Worm (Caenorhabditis elegans) whole organism, late embryonic: ENCODE data around the gene idpp-6.

Source experiments
- C08G9.2 ChIP-seq: sonication (generic microtip); optimal IDR thresholded peaks from 2 replicates; lab custom pipeline; 2016; ENCODE audit warnings: mild to moderate bottlenecking, missing genetic modification characterization, moderate library complexity, missing compliant biosample characterization
- C38D4.7 ChIP-seq: fragments of 200-800 bp; sonication (Bioruptor generic); optimal IDR thresholded peaks from 2 replicates; lab custom pipeline; 2018; ENCODE audit warnings: mild to moderate bottlenecking, missing genetic modification characterization, moderate library complexity, missing compliant biosample characterization
- K02D7.2 ChIP-seq: sonication (generic microtip); optimal IDR thresholded peaks from 2 replicates; lab custom pipeline; 2017; ENCODE audit warnings: mild to moderate bottlenecking, missing genetic modification characterization, missing compliant biosample characterization
- T23F11.4 ChIP-seq: fragments of 200-800 bp; sonication (Bioruptor generic); optimal IDR thresholded peaks from 2 replicates; lab custom pipeline; 2018; ENCODE audit warnings: mild to moderate bottlenecking, missing genetic modification characterization, missing compliant biosample characterization
- Y22D7AL.16 ChIP-seq: sonication (generic microtip); optimal IDR thresholded peaks from 2 replicates; lab custom pipeline; 2016; ENCODE audit warnings: missing genetic modification characterization, missing compliant biosample characterization
- ama-1 ChIP-seq: fragments of 150-350 bp; optimal IDR thresholded peaks from 2 replicates; lab custom pipeline; 2014
- ceh-14 ChIP-seq: sonication (generic microtip); optimal IDR thresholded peaks from 2 replicates; lab custom pipeline; 2016; ENCODE audit warnings: missing genotype, missing genetic modification characterization, missing compliant biosample characterization
- ceh-19 ChIP-seq: fragments of 200-800 bp; sonication (Bioruptor generic); optimal IDR thresholded peaks from 2 replicates; lab custom pipeline; 2018; ENCODE audit warnings: mild to moderate bottlenecking, missing genetic modification characterization, missing compliant biosample characterization
- ceh-2 ChIP-seq: sonication (generic microtip); optimal IDR thresholded peaks from 2 replicates; lab custom pipeline; 2016; ENCODE audit warnings: missing genotype, missing genetic modification characterization, missing compliant biosample characterization
- ceh-22 ChIP-seq: sonication (generic microtip); optimal IDR thresholded peaks from 2 replicates; lab custom pipeline; 2017; ENCODE audit warnings: missing biosample characterization, missing genetic modification characterization
- ceh-30 ChIP-seq: fragments of 150-350 bp; optimal IDR thresholded peaks from 2 replicates; lab custom pipeline; 2014; ENCODE audit warnings: missing biosample characterization, missing genetic modification characterization
- ceh-34 ChIP-seq: sonication (generic microtip); optimal IDR thresholded peaks from 2 replicates; lab custom pipeline; 2016; ENCODE audit warnings: mild to moderate bottlenecking, missing genetic modification characterization, missing compliant biosample characterization
- ceh-45 ChIP-seq: fragments of 200-800 bp; sonication (Bioruptor generic); IDR thresholded peaks from 2 replicates; pipeline ENCODE4 v1.3.6; 2022; ENCODE audit warnings: missing genetic modification reagents, missing genetic modification characterization, missing compliant biosample characterization
- ceh-9 ChIP-seq: sonication (generic microtip); optimal IDR thresholded peaks from 2 replicates; lab custom pipeline; 2016; ENCODE audit warnings: mild to moderate bottlenecking, missing genetic modification characterization, inconsistent platforms, missing compliant biosample characterization
- dmd-4 ChIP-seq: sonication (generic microtip); optimal IDR thresholded peaks from 2 replicates; lab custom pipeline; 2016; ENCODE audit warnings: borderline replicate concordance, missing genetic modification characterization, missing compliant biosample characterization
- dve-1 ChIP-seq: sonication (generic microtip); optimal IDR thresholded peaks from 2 replicates; lab custom pipeline; 2017; ENCODE audit warnings: antibody characterized with exemption, mild to moderate bottlenecking, missing genetic modification characterization, missing compliant biosample characterization
- elt-2 ChIP-seq: sonication (generic microtip); optimal IDR thresholded peaks from 2 replicates; lab custom pipeline; 2016; ENCODE audit warnings: missing genetic modification reagents, missing genetic modification characterization, missing compliant biosample characterization
- elt-4 ChIP-seq: sonication (generic microtip); optimal IDR thresholded peaks from 2 replicates; lab custom pipeline; 2016; ENCODE audit warnings: missing genetic modification characterization, missing compliant biosample characterization
- eyg-1 ChIP-seq: sonication (generic microtip); optimal IDR thresholded peaks from 2 replicates; lab custom pipeline; 2016; ENCODE audit warnings: missing genotype, missing genetic modification characterization, missing compliant biosample characterization
- gmeb-2 ChIP-seq: sonication (generic microtip); optimal IDR thresholded peaks from 2 replicates; lab custom pipeline; 2016; ENCODE audit warnings: missing genetic modification characterization, inconsistent platforms, missing compliant biosample characterization
- hlh-13 ChIP-seq: fragments of 200-800 bp; sonication (Bioruptor generic); optimal IDR thresholded peaks from 2 replicates; lab custom pipeline; 2018; ENCODE audit warnings: mild to moderate bottlenecking, missing genetic modification characterization, missing compliant biosample characterization
- hlh-30 ChIP-seq: sonication (generic microtip); optimal IDR thresholded peaks from 2 replicates; lab custom pipeline; 2017; ENCODE audit warnings: antibody characterized with exemption, missing genetic modification characterization, missing compliant biosample characterization; ENCODE audit not compliant: insufficient read depth
- madf-2 ChIP-seq: sonication (generic microtip); optimal IDR thresholded peaks from 2 replicates; lab custom pipeline; 2017; ENCODE audit warnings: missing genetic modification characterization, missing compliant biosample characterization
- mec-3 ChIP-seq: sonication (generic microtip); optimal IDR thresholded peaks from 2 replicates; lab custom pipeline; 2016; ENCODE audit warnings: borderline replicate concordance, missing genetic modification characterization, missing compliant biosample characterization
- nfya-1 ChIP-seq: sonication (generic microtip); optimal IDR thresholded peaks from 2 replicates; lab custom pipeline; 2017; ENCODE audit warnings: missing genetic modification characterization, mild to moderate bottlenecking, missing compliant biosample characterization, antibody characterized with exemption, moderate library complexity
- nhr-232 ChIP-seq: sonication (generic microtip); optimal IDR thresholded peaks from 2 replicates; lab custom pipeline; 2016; ENCODE audit warnings: missing genetic modification characterization, missing compliant biosample characterization
- npax-4 ChIP-seq: sonication (generic microtip); optimal IDR thresholded peaks from 2 replicates; lab custom pipeline; 2016; ENCODE audit warnings: missing genetic modification characterization, missing compliant biosample characterization
- odd-2 ChIP-seq: sonication (generic microtip); optimal IDR thresholded peaks from 2 replicates; lab custom pipeline; 2017; ENCODE audit warnings: antibody characterized with exemption, mild to moderate bottlenecking, missing genetic modification characterization, missing compliant biosample characterization
- pag-3 ChIP-seq: sonication (generic microtip); optimal IDR thresholded peaks from 2 replicates; lab custom pipeline; 2016; ENCODE audit warnings: missing compliant biosample characterization, missing genetic modification characterization, borderline replicate concordance
- pax-1 ChIP-seq: fragments of 150-350 bp; optimal IDR thresholded peaks from 2 replicates; lab custom pipeline; 2014; ENCODE audit warnings: missing biosample characterization, missing genetic modification characterization
- pha-4 ChIP-seq: fragments of 150-350 bp; optimal IDR thresholded peaks from 2 replicates; lab custom pipeline; 2018; ENCODE audit warnings: missing biosample characterization, missing genetic modification reagents, missing genetic modification characterization
- pqm-1 ChIP-seq: sonication (generic microtip); optimal IDR thresholded peaks from 2 replicates; lab custom pipeline; 2016; ENCODE audit warnings: missing genetic modification characterization, missing compliant biosample characterization
- pros-1 ChIP-seq: fragments of 150-350 bp; optimal IDR thresholded peaks from 2 replicates; lab custom pipeline; 2014; ENCODE audit warnings: missing biosample characterization, missing genetic modification reagents, missing genetic modification characterization
- sox-2 ChIP-seq: fragments of 200-800 bp; sonication (Bioruptor generic); IDR thresholded peaks from 2 replicates; pipeline ENCODE4 v1.3.6; 2022; ENCODE audit warnings: missing genetic modification reagents, missing genetic modification characterization, missing compliant biosample characterization
- sox-4 ChIP-seq: sonication (generic microtip); optimal IDR thresholded peaks from 2 replicates; lab custom pipeline; 2017; ENCODE audit warnings: mild to moderate bottlenecking, missing genetic modification characterization, inconsistent platforms, missing compliant biosample characterization
- unc-42 ChIP-seq: sonication (generic microtip); optimal IDR thresholded peaks from 2 replicates; lab custom pipeline; 2016; ENCODE audit warnings: missing genotype, missing genetic modification characterization, missing compliant biosample characterization
- unc-55 ChIP-seq: sonication (generic microtip); optimal IDR thresholded peaks from 2 replicates; lab custom pipeline; 2017; ENCODE audit warnings: missing biosample characterization, missing genetic modification reagents, missing genetic modification characterization
- ztf-16 ChIP-seq: sonication (generic microtip); optimal IDR thresholded peaks from 2 replicates; lab custom pipeline; 2017; ENCODE audit warnings: missing genetic modification characterization, missing compliant biosample characterization

Gene idpp-6

DNA sequence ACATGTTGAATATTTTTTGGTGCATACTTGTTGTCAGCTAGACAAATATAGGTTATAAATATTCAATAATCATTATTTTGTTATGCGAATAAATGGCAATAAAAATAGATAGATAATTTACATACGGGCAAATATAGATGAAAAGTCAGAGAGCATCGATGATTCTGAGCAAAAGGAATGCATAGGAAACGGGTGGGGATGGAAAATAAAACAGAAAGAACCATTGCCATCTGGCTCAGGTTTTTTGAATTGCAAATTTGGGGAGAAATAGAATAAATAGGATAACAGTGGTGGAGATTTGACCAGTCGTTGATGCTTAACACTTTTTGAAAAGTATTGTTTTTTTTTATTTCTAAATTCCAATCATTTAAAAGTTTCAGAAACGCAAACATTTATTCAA, at the start of gene idpp-6:
Gene idpp-6, plus strand, starts transcription at position 301 of the 400 bp plus-strand sequence.
- TF ChIP-seq Y22D7AL.16 (tag; lab: Kevin White, UChicago): no peak
- no peak for TF ChIP-seq sox-2 (GFP tag; lab: Robert Waterston, UW)

DNA sequence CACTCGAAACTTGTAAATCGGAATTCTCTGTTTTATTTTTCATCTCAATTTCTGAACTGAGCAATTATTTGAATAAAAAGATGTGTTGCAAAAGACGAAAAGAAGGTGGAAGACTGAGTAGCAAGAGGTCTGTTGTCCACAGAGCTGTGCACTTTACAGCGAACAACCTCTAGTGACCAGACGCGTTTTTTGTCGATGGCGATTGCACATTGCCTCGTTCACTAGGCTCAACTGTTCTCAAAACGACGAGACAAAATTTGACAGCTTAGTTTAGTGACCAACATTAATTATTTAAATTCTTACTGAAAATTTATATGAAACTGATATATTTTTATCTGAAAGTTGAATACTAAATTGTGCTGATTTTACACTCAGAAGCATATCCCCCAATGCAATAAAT, 49.8 kb upstream of the idpp-6 start, which contains the start of gene R03E9.2:
Gene R03E9.2, minus strand, starts transcription at position 101 of the 400 bp plus-strand sequence.
- TF ChIP-seq nhr-232 (tag; lab: Kevin White, UChicago) (no peak), ceh-14 (no peak), odd-2 (tag; lab: Kevin White, UChicago) (no peak), ceh-30 (tag; lab: Kevin White, UChicago) (no peak), T23F11.4 (GFP tag; lab: Kevin White, UChicago) (no peak), dmd-4 (no peak), pqm-1 (no peak), npax-4 (tag; lab: Kevin White, UChicago) (no peak), ceh-9 (tag; lab: Kevin White, UChicago) (no peak), C08G9.2 (no peak), ceh-22 (no peak)
- TF ChIP-seq, all 69 proteins: peak for 0

DNA sequence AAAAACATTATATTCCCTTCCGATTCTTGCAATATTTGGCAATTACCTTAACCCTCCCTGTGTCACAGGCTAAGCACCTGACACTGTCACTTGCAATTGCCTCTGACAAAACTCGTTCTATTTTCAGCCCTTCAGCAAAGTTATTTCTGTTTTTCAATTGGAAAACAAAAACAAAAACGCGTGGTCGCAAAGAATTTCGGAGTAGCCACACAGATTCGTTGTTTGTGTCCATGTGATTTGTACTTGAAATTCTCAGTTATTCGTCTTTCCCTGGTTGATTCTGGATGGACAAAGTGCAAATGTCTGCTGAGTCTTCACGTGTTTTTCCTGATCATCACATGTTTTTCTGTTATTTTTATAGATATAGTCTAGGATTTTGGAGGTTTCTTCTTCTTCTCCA, 47.5 kb upstream of the idpp-6 start:
- no peak for TF ChIP-seq npax-4 (tag; lab: Kevin White, UChicago)
- TF ChIP-seq K02D7.2: no peak
- no peak for TF ChIP-seq ceh-2 (tag; lab: Kevin White, UChicago)
- TF ChIP-seq hlh-30 (tag; lab: Kevin White, UChicago): peak; percentile 13
- TF ChIP-seq sox-4 (tag; lab: Kevin White, UChicago): no peak
- TF ChIP-seq, all 69 proteins: peak for 1

DNA sequence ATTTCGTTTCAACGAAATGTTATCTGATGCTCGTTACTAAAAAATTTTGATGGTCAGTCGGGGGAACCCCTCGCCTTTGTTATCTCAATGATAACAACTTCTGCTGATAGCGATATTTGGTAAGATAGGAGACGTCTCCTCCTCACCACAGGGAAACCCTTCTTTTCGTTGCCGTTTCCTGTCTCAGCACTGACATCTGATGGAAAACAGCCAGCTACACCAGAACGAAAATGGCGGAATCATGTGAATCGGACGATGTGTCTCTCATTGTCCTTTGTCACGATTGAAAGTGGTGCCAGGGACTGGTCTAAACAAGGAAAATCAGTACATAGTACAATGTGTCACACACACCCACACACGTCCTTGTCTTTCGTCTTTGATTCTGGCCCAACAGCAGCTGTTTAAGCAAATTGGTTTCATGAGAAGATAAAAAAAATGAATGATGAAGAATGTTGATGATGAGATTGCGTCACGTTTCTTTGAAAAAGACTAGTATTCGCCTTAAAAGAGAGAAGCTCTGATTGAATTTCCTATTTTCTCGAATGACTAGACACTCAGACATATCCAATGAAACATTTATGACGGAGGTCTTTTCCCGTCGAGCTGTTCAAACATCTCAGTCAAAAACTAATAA, 46.5 kb upstream of the idpp-6 start:
- TF ChIP-seq ceh-34 (no peak), elt-4 (tag; lab: Kevin White, UChicago) (no peak), hlh-13 (no peak), ceh-45 (GFP tag; lab: Robert Waterston, UW) (no peak), madf-2 (tag; lab: Kevin White, UChicago) (no peak), pag-3 (no peak), unc-42 (peak; percentile 63), pros-1 (tag; lab: Kevin White, UChicago) (no peak), dve-1 (tag; lab: Kevin White, UChicago) (no peak), ztf-16 (no peak), eyg-1 (no peak), unc-55 (GFP tag; lab: Kevin White, UChicago) (no peak), ama-1 (lab: Kevin White, UChicago) (no peak), pax-1 (no peak), ceh-19 (GFP tag; lab: Kevin White, UChicago) (no peak), pqm-1 (peak; percentile 11), nfya-1 (tag; lab: Kevin White, UChicago) (no peak), C08G9.2 (no peak), mec-3 (tag; lab: Kevin White, UChicago) (no peak), pha-4 (tag; lab: Kevin White, UChicago) (no peak), gmeb-2 (tag; lab: Kevin White, UChicago) (no peak), C38D4.7 (no peak), elt-2 (tag; lab: Kevin White, UChicago) (peak; percentile 94), Y22D7AL.16 (tag; lab: Kevin White, UChicago) (no peak)
